Fruit fly (Drosophila melanogaster): Measurements from ENCODE around the gene robl37BC.
A peak's percentile ranks its signal among the peaks of the same experiment; 100 is the strongest.

robl37BC gene

DNA sequence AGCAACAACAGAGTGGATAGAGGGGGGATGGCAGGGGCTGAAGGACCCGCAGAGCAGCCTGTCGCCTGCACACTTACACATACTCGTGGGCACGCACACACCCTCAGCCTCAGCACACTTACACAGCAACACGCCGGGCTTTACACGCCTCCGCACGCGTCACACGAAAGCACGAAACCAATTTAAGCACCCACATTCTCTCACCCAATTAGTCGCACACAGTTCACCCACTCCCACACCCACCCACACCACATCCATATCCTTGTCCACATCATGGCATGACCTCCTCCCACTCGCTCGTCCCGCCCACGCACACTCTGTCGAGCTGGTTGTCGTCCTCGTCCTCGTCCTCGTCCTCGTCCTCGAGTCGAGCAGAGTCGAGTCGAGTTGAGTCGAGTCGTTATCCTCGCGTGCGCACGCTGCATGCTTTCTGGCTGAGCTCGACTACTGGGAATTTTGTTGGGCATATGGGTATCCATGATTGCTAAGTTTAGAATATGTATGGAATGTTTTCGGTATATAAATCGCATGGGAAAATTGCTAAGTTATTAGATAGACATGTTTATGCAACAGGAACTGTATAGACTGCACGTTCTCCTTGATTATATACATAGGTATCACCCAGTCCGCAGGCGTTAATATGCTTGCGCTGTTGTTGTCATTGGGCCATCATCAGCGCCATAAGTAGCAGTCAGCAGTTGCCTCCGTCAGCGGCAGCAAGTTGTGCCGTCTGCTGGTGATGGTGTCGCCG is 1.4 kb downstream of the robl37BC start (continued):
- TF ChIP-seq oc (tag; optimal IDR thresholded peaks at IDR 0.05), result peak; percentile 57
- TF ChIP-seq Neu2 (GFP tag; optimal IDR thresholded peaks at IDR 0.05; ENCODE audit: borderline replicate concordance), result no peak
- TF ChIP-seq gce (GFP tag; IDR thresholded peaks at IDR 0.05), result peak; percentile 76
- TF ChIP-seq trh (GFP tag; optimal IDR thresholded peaks at IDR 0.05), result no peak
- peak; percentile 89 for TF ChIP-seq Fer1 (GFP tag; optimal IDR thresholded peaks at IDR 0.05)
- peak; percentile 81 for TF ChIP-seq Sox102F (GFP tag; optimal IDR thresholded peaks at IDR 0.05)
- peak; percentile 54 for TF ChIP-seq CG7987 (GFP tag; optimal IDR thresholded peaks at IDR 0.05)
- peak; percentile 21 for TF ChIP-seq Vsx1 (GFP tag; optimal IDR thresholded peaks at IDR 0.05)
- peak; percentile 79 for TF ChIP-seq CG7372 (GFP tag; IDR thresholded peaks at IDR 0.05)
- no peak for TF ChIP-seq C15 (GFP tag; IDR thresholded peaks at IDR 0.05)
- no peak for TF ChIP-seq Trl (optimal IDR thresholded peaks at IDR 0.05)
- TF ChIP-seq Trl (GFP tag; optimal IDR thresholded peaks at IDR 0.05), result peak; percentile 77
- peak; percentile 84 for TF ChIP-seq grau (tag; optimal IDR thresholded peaks at IDR 0.05)
- peak; percentile 68 for TF ChIP-seq CG4820 (GFP tag; optimal IDR thresholded peaks at IDR 0.05)
- peak; percentile 80 for TF ChIP-seq Side (GFP tag; optimal IDR thresholded peaks at IDR 0.05)
- TF ChIP-seq CG15011 (GFP tag; optimal IDR thresholded peaks at IDR 0.05), result peak; percentile 71
- peak; percentile 59 for TF ChIP-seq onecut (GFP tag; IDR thresholded peaks at IDR 0.05)
- TF ChIP-seq CG10959 (GFP tag; IDR thresholded peaks at IDR 0.05), result no peak
- peak; percentile 64 for TF ChIP-seq jing (GFP tag; optimal IDR thresholded peaks at IDR 0.05)
- peak in 1 of 2 experiments; percentile 24 for TF ChIP-seq crp (GFP tag; optimal IDR thresholded peaks at IDR 0.05)
- TF ChIP-seq CG13123 (GFP tag; optimal IDR thresholded peaks at IDR 0.05), result peak; percentile 29
- TF ChIP-seq CG42726 (GFP tag; IDR thresholded peaks at IDR 0.05; ENCODE audit: partially characterized antibody), result no peak
- no peak for TF ChIP-seq hbn (GFP tag; IDR thresholded peaks at IDR 0.05; ENCODE audit: partially characterized antibody)
- TF ChIP-seq nom (GFP tag; optimal IDR thresholded peaks at IDR 0.05), result no peak
- 0 out of 3 replicates have a peak, but pooled peaks have one; percentile 52 for TF ChIP-seq CG2199 (GFP tag; IDR thresholded peaks at IDR 0.05)
- TF ChIP-seq exex (tag; optimal IDR thresholded peaks at IDR 0.05), result peak; percentile 53
- no peak for TF ChIP-seq Dip2 (GFP tag; IDR thresholded peaks at IDR 0.05)
- TF ChIP-seq HLHmδ (GFP tag; optimal IDR thresholded peaks at IDR 0.05), result no peak
- peak; percentile 63 for TF ChIP-seq Chrac-16 (GFP tag; optimal IDR thresholded peaks at IDR 0.05)
- peak; percentile 12 for TF ChIP-seq sqz (GFP tag; optimal IDR thresholded peaks at IDR 0.05)
- TF ChIP-seq fd102C (GFP tag; optimal IDR thresholded peaks at IDR 0.05), result no peak
- TF ChIP-seq CG7963 (GFP tag; IDR thresholded peaks at IDR 0.05; ENCODE audit: partially characterized antibody), result no peak
- peak; percentile 67 for TF ChIP-seq Mrtf (GFP tag; IDR thresholded peaks at IDR 0.05)
- TF ChIP-seq Fer3 (tag; optimal IDR thresholded peaks at IDR 0.05), result peak; percentile 82
- peak; percentile 86 for TF ChIP-seq E2f1 (GFP tag; IDR thresholded peaks at IDR 0.05)
- peak; percentile 10; the same call in 1 of the 2 replicates for TF ChIP-seq CG16779 (GFP tag; IDR thresholded peaks at IDR 0.05)
- peak; percentile 84 for TF ChIP-seq CG11093 (GFP tag; IDR thresholded peaks at IDR 0.05)
- TF ChIP-seq CG32767 (GFP tag; IDR thresholded peaks at IDR 0.05), result peak; percentile 64; the same call in 1 of the 2 replicates
- TF ChIP-seq CTCF (GFP tag; optimal IDR thresholded peaks at IDR 0.05), result no peak
- TF ChIP-seq her (GFP tag; optimal IDR thresholded peaks at IDR 0.05), result peak; percentile 84
- TF ChIP-seq Pdp1 (GFP tag; optimal IDR thresholded peaks at IDR 0.05), result peak; percentile 77
- TF ChIP-seq Ets65A (GFP tag), result peak; percentile 94
- TF ChIP-seq CG18011 (GFP tag; optimal IDR thresholded peaks at IDR 0.05), result peak; percentile 3
- TF ChIP-seq CG13624 (GFP tag; optimal IDR thresholded peaks at IDR 0.05), result peak; percentile 85
- TF ChIP-seq CG31365 (tag; optimal IDR thresholded peaks at IDR 0.05), result peak; percentile 50
- TF ChIP-seq CG2875 (GFP tag; optimal IDR thresholded peaks at IDR 0.05), result peak; percentile 42
- peak; percentile 81 for TF ChIP-seq CG11247 (GFP tag; IDR thresholded peaks at IDR 0.05)
- TF ChIP-seq stwl (tag; optimal IDR thresholded peaks at IDR 0.05), result no peak
- peak; percentile 66 for TF ChIP-seq CG4424 (GFP tag; optimal IDR thresholded peaks at IDR 0.05)
- peak; percentile 71 for TF ChIP-seq CG1792 (GFP tag; optimal IDR thresholded peaks at IDR 0.05)

Data from whole organism, embryonic.